Fruit fly (Drosophila melanogaster) whole organism, embryonic: ENCODE measurements around the gene CG4968.
A peak's percentile ranks its signal among the peaks of the same experiment; 100 is the strongest.

ENCODE experiments used
- CG10366 ChIP-seq: fragments of 200-800 bp; sonication (Bioruptor generic); IDR thresholded peaks from 2 replicates; pipeline ENCODE4 v1.3.6; 2022; ENCODE audit warnings: missing biosample characterization, missing genetic modification characterization
- CG12104 ChIP-seq: fragments of 200-800 bp; sonication (Bioruptor generic); optimal IDR thresholded peaks from 3 replicates; lab custom pipeline; 2016; ENCODE audit warnings: missing biosample characterization, missing genetic modification characterization
- CG12391 ChIP-seq: fragments of 200-800 bp; sonication (Bioruptor generic); optimal IDR thresholded peaks from 3 replicates; lab custom pipeline; 2018; ENCODE audit warnings: missing biosample characterization, mild to moderate bottlenecking, missing genetic modification characterization, moderate library complexity
- CG12659 ChIP-seq: fragments of 200-800 bp; sonication (Bioruptor generic); optimal IDR thresholded peaks from 3 replicates; lab custom pipeline; 2017; ENCODE audit warnings: mild to moderate bottlenecking, missing biosample characterization, missing genetic modification reagents, missing genetic modification characterization
- CG13424 ChIP-seq: fragments of 200-800 bp; sonication (Bioruptor generic); optimal IDR thresholded peaks from 2 replicates; lab custom pipeline; 2019; ENCODE audit warnings: missing biosample characterization, mild to moderate bottlenecking, missing genetic modification characterization, moderate library complexity
- CG13894 ChIP-seq: fragments of 200-800 bp; sonication (Bioruptor generic); optimal IDR thresholded peaks from 3 replicates; lab custom pipeline; 2018; ENCODE audit warnings: missing biosample characterization, mild to moderate bottlenecking, missing genetic modification characterization, moderate library complexity
- CG14014 ChIP-seq: fragments of 200-800 bp; sonication (Bioruptor generic); IDR thresholded peaks from 2 replicates; pipeline ENCODE4 v1.3.6; 2022; ENCODE audit warnings: missing biosample characterization, missing genetic modification characterization
- CG14710 ChIP-seq: fragments of 200-800 bp; sonication (Bioruptor generic); optimal IDR thresholded peaks from 3 replicates; lab custom pipeline; 2019; ENCODE audit warnings: missing biosample characterization, mild to moderate bottlenecking, missing genetic modification characterization, moderate library complexity
- CG15514 ChIP-seq: fragments of 200-800 bp; sonication (Bioruptor generic); optimal IDR thresholded peaks from 3 replicates; lab custom pipeline; 2017; ENCODE audit warnings: missing biosample characterization, missing genetic modification characterization, mild to moderate bottlenecking, moderate library complexity, missing genetic modification reagents
- CG16813 ChIP-seq: fragments of 200-800 bp; sonication (Bioruptor generic); IDR thresholded peaks from 3 replicates; pipeline ENCODE4 v1.3.6; 2022; ENCODE audit warnings: missing biosample characterization, missing genetic modification characterization; ENCODE audit not compliant: partially characterized antibody
- CG17359 ChIP-seq: fragments of 200-800 bp; sonication (Bioruptor generic); optimal IDR thresholded peaks from 3 replicates; lab custom pipeline; 2018; ENCODE audit warnings: missing biosample characterization, mild to moderate bottlenecking, missing genetic modification characterization, moderate library complexity
- CG17829 ChIP-seq: fragments of 200-800 bp; optimal IDR thresholded peaks from 2 replicates; lab custom pipeline; 2019; ENCODE audit warnings: missing biosample characterization, mild to moderate bottlenecking, missing genetic modification characterization, moderate library complexity
- CG2120 ChIP-seq: fragments of 200-800 bp; sonication (Bioruptor generic); optimal IDR thresholded peaks from 3 replicates; lab custom pipeline; 2016; ENCODE audit warnings: missing biosample characterization, missing genetic modification characterization
- CG2712 ChIP-seq: fragments of 200-800 bp; optimal IDR thresholded peaks from 3 replicates; lab custom pipeline; 2019; ENCODE audit warnings: missing biosample characterization, mild to moderate bottlenecking, missing genetic modification characterization, moderate library complexity
- CG31441 ChIP-seq: fragments of 200-800 bp; sonication (Bioruptor generic); IDR thresholded peaks from 2 replicates; pipeline ENCODE4 v1.3.6; 2022; ENCODE audit warnings: missing biosample characterization, missing genetic modification characterization
- CG34224 ChIP-seq: fragments of 200-800 bp; sonication (Bioruptor generic); IDR thresholded peaks from 3 replicates; pipeline ENCODE4 v1.3.6; 2022; ENCODE audit warnings: missing biosample characterization, missing genetic modification characterization; ENCODE audit not compliant: partially characterized antibody
- CG9817 ChIP-seq: fragments of 200-800 bp; sonication (Bioruptor generic); optimal IDR thresholded peaks from 2 replicates; lab custom pipeline; 2018; ENCODE audit warnings: missing biosample characterization, mild to moderate bottlenecking, missing genetic modification characterization, moderate library complexity
- CoRest ChIP-seq: fragments of 200-800 bp; sonication (Bioruptor generic); optimal IDR thresholded peaks from 3 replicates; lab custom pipeline; 2018; ENCODE audit warnings: missing biosample characterization, mild to moderate bottlenecking, missing genetic modification characterization, moderate library complexity
- D19A ChIP-seq: fragments of 200-800 bp; optimal IDR thresholded peaks from 3 replicates; lab custom pipeline; 2019; ENCODE audit warnings: missing biosample characterization, mild to moderate bottlenecking, missing genetic modification characterization, moderate library complexity
- Dbx ChIP-seq: fragments of 200-800 bp; sonication (Bioruptor generic); IDR thresholded peaks from 3 replicates; pipeline ENCODE4 v1.3.6; 2022; ENCODE audit warnings: missing biosample characterization, missing genetic modification characterization
- Dp ChIP-seq: fragments of 200-800 bp; sonication (Bioruptor generic); optimal IDR thresholded peaks from 2 replicates; lab custom pipeline; 2018; ENCODE audit warnings: missing biosample characterization, mild to moderate bottlenecking, missing genetic modification characterization, moderate library complexity
- Hmx ChIP-seq: fragments of 200-800 bp; sonication (Bioruptor generic); optimal IDR thresholded peaks from 2 replicates; lab custom pipeline; 2016; ENCODE audit warnings: missing biosample characterization, missing genetic modification characterization
- Jarid2 ChIP-seq: fragments of 200-800 bp; sonication (Bioruptor generic); optimal IDR thresholded peaks from 3 replicates; lab custom pipeline; 2017; ENCODE audit warnings: mild to moderate bottlenecking, missing biosample characterization, missing genetic modification reagents, missing genetic modification characterization
- PHDP ChIP-seq: fragments of 200-800 bp; sonication (Bioruptor generic); optimal IDR thresholded peaks from 3 replicates; lab custom pipeline; 2018; ENCODE audit warnings: missing biosample characterization, mild to moderate bottlenecking, missing genetic modification characterization, moderate library complexity
- Sry-δ ChIP-seq: fragments of 200-800 bp; sonication (Bioruptor generic); optimal IDR thresholded peaks from 2 replicates; lab custom pipeline; 2016; ENCODE audit warnings: missing biosample characterization, missing genetic modification characterization
- Xbp1 ChIP-seq: fragments of 200-800 bp; sonication (Bioruptor generic); optimal IDR thresholded peaks from 3 replicates; lab custom pipeline; 2016; ENCODE audit warnings: missing biosample characterization, mild to moderate bottlenecking, missing genetic modification characterization
- bsh ChIP-seq, 2 experiments: fragments of 200-800 bp; sonication (Bioruptor generic); optimal IDR thresholded peaks; 2 replicates each; lab custom pipeline; 2017 to 2018; ENCODE audit warnings: mild to moderate bottlenecking in 2 of 2, missing biosample characterization in 2 of 2, missing genetic modification characterization in 2 of 2, moderate library complexity in 1 of 2
- cwo ChIP-seq: fragments of 200-800 bp; sonication (Bioruptor generic); optimal IDR thresholded peaks from 3 replicates; lab custom pipeline; 2017; ENCODE audit warnings: missing biosample characterization, missing genetic modification characterization, mild to moderate bottlenecking, moderate library complexity, missing genetic modification reagents
- esg ChIP-seq: fragments of 200-800 bp; sonication (Bioruptor generic); conservative IDR thresholded peaks from 2 replicates; pipeline ENCODE4 v1.3.6; 2022; ENCODE audit warnings: missing biosample characterization, missing genetic modification characterization
- eve ChIP-seq, 2 experiments: fragments of >200 bp; optimal IDR thresholded peaks; 2 replicates each; lab custom pipeline; 2017; ENCODE audit warnings: missing biosample characterization in 2 of 2, missing genetic modification characterization in 2 of 2
- exex ChIP-seq: fragments of 200-800 bp; sonication (Bioruptor generic); optimal IDR thresholded peaks from 4 replicates; lab custom pipeline; 2018; ENCODE audit warnings: missing biosample characterization, mild to moderate bottlenecking, missing genetic modification characterization, moderate library complexity
- grau ChIP-seq: fragments of 200-800 bp; optimal IDR thresholded peaks from 3 replicates; lab custom pipeline; 2019; ENCODE audit warnings: missing biosample characterization, mild to moderate bottlenecking, missing genetic modification characterization, moderate library complexity
- kah ChIP-seq: fragments of 200-800 bp; sonication (Bioruptor generic); optimal IDR thresholded peaks from 2 replicates; lab custom pipeline; 2018; ENCODE audit warnings: missing biosample characterization, mild to moderate bottlenecking, missing genetic modification characterization
- lbe ChIP-seq: fragments of 200-800 bp; sonication (Bioruptor generic); optimal IDR thresholded peaks from 2 replicates; lab custom pipeline; 2016; ENCODE audit warnings: missing biosample characterization, mild to moderate bottlenecking, missing genetic modification characterization
- lilli ChIP-seq: fragments of 200-800 bp; sonication (Bioruptor generic); optimal IDR thresholded peaks from 3 replicates; lab custom pipeline; 2016; ENCODE audit warnings: missing biosample characterization, missing genetic modification characterization
- nau ChIP-seq: fragments of 200-800 bp; sonication (Bioruptor generic); optimal IDR thresholded peaks from 3 replicates; lab custom pipeline; 2017; ENCODE audit warnings: missing biosample characterization, mild to moderate bottlenecking, missing genetic modification characterization, missing genetic modification reagents
- phol ChIP-seq: fragments of 200-800 bp; sonication (Bioruptor generic); optimal IDR thresholded peaks from 3 replicates; lab custom pipeline; 2018; ENCODE audit warnings: missing biosample characterization, mild to moderate bottlenecking, missing genetic modification characterization, moderate library complexity
- psq ChIP-seq: fragments of 200-800 bp; sonication (Bioruptor generic); optimal IDR thresholded peaks from 2 replicates; lab custom pipeline; 2017; ENCODE audit warnings: missing biosample characterization, missing genetic modification characterization
- rib ChIP-seq: fragments of 200-800 bp; sonication (Bioruptor generic); IDR thresholded peaks from 2 replicates; pipeline ENCODE4 v1.3.6; 2022; ENCODE audit warnings: missing biosample characterization, missing genetic modification characterization
- sc ChIP-seq, 3 experiments: fragments of >200 bp in 2 of 3; fragments of 200-800 bp in 1 of 3; sonication (Bioruptor generic) in 1 of 3; optimal IDR thresholded peaks; 2 replicates in 2 of 3; 3 replicates in 1 of 3; lab custom pipeline; 2017; ENCODE audit warnings: mild to moderate bottlenecking in 1 of 3, missing biosample characterization in 1 of 3, missing genetic modification characterization in 1 of 3, missing genetic modification reagents in 1 of 3
- sens-2 ChIP-seq: fragments of 200-800 bp; sonication (Bioruptor generic); IDR thresholded peaks from 2 replicates; pipeline ENCODE4 v1.3.6; 2022; ENCODE audit warnings: missing biosample characterization, missing genetic modification characterization
- slbo ChIP-seq: fragments of 200-800 bp; sonication (Bioruptor generic); IDR thresholded peaks from 2 replicates; pipeline ENCODE4 v1.3.6; 2022; ENCODE audit warnings: missing biosample characterization, missing genetic modification characterization
- so ChIP-seq: fragments of 200-800 bp; sonication (Bioruptor generic); IDR thresholded peaks from 3 replicates; pipeline ENCODE4 v1.3.6; 2022; ENCODE audit warnings: missing biosample characterization, missing genetic modification characterization
- unc-4 ChIP-seq: fragments of 200-800 bp; sonication (Bioruptor generic); IDR thresholded peaks from 2 replicates; pipeline ENCODE4 v1.3.6; 2022; ENCODE audit warnings: missing biosample characterization, missing genetic modification characterization; ENCODE audit not compliant: partially characterized antibody
- wdn ChIP-seq: fragments of 200-800 bp; sonication (Bioruptor generic); IDR thresholded peaks from 2 replicates; pipeline ENCODE4 v1.3.6; 2022; ENCODE audit warnings: missing biosample characterization, missing genetic modification characterization
- z ChIP-seq: fragments of 200-800 bp; sonication (Bioruptor generic); IDR thresholded peaks from 3 replicates; pipeline ENCODE4 v1.3.6; 2022; ENCODE audit warnings: missing biosample characterization, missing genetic modification characterization

Gene CG4968

dm6 chr2L:10339212-10339721, 32.5 kb downstream of the CG4968 start, which contains the start of gene SamDC (continued):
- TF ChIP-seq sens-2: no peak
- TF ChIP-seq CG12104 (GFP tag; lab: Kevin White, UChicago): no peak
- TF ChIP-seq z: no peak
- peak; percentile 38 for TF ChIP-seq psq
- TF ChIP-seq CG9817 (tag; lab: Kevin White, UChicago): peak; percentile 29
- TF ChIP-seq nau: no peak
- TF ChIP-seq Jarid2: no peak
- no peak for TF ChIP-seq Hmx

dm6 chr2L:10339841-10340240, 33.1 kb downstream of the CG4968 start:
- TF ChIP-seq kah (GFP tag; lab: Kevin White, UChicago) (no peak), exex (peak; percentile 6), cwo (peak; percentile 14), eve (GFP tag; optimal IDR thresholded peaks at IDR 0.05; lab: Kevin White, UChicago) (peak in 1 of 2 experiments; percentile 24)

- TF ChIP-seq CG10366 (GFP tag; lab: Robert Waterston, UW): no peak
- peak; percentile 0 for TF ChIP-seq CoRest (tag; lab: Kevin White, UChicago)
- peak; percentile 59 for TF ChIP-seq kah (GFP tag; lab: Kevin White, UChicago)
- TF ChIP-seq CG12391 (tag; lab: Kevin White, UChicago): peak; percentile 54
- peak; percentile 38 for TF ChIP-seq grau (tag; lab: Kevin White, UChicago)
- peak in 1 of 2 experiments; percentile 7 for TF ChIP-seq bsh (GFP tag; optimal IDR thresholded peaks at IDR 0.05; lab: Kevin White, UChicago)
- peak; percentile 37 for TF ChIP-seq CG15514 (GFP tag; lab: Kevin White, UChicago)
- peak; percentile 23 for TF ChIP-seq CG2120 (GFP tag; lab: Kevin White, UChicago)
- TF ChIP-seq CG17359: no peak
- TF ChIP-seq lbe (GFP tag; lab: Kevin White, UChicago): peak; percentile 44
- TF ChIP-seq CG13424 (tag; lab: Kevin White, UChicago): peak; percentile 30
- peak; percentile 12 for TF ChIP-seq Dp (GFP tag; lab: Kevin White, UChicago)
- no peak for TF ChIP-seq wdn (GFP tag; lab: Robert Waterston, UW)
- TF ChIP-seq CG34224 (GFP tag; lab: Robert Waterston, UW): peak; percentile 72
- TF ChIP-seq CG2712: peak; percentile 25
- peak; percentile 23 for TF ChIP-seq CG14710 (tag; lab: Kevin White, UChicago)
- TF ChIP-seq sc (optimal IDR thresholded peaks at IDR 0.05; lab: Kevin White, UChicago): no peak
- TF ChIP-seq sc (GFP tag; optimal IDR thresholded peaks at IDR 0.05; lab: Kevin White, UChicago): no peak
- peak; percentile 66 for TF ChIP-seq slbo (GFP tag; lab: Robert Waterston, UW)
- 0 out of 2 replicates have a peak, but pooled peaks have one; percentile 11 for TF ChIP-seq esg (GFP tag; lab: Robert Waterston, UW)
- peak; percentile 23 for TF ChIP-seq CG12659 (GFP tag; lab: Kevin White, UChicago)
- peak; percentile 20 for TF ChIP-seq Xbp1
- peak; percentile 49; the same call in 1 of the 2 replicates for TF ChIP-seq rib
- peak; percentile 8 for TF ChIP-seq D19A (tag; lab: Kevin White, UChicago)
- TF ChIP-seq Sry-δ: peak; percentile 73
- TF ChIP-seq CG14014 (GFP tag; lab: Robert Waterston, UW): no peak
- peak; percentile 16; the same call in 1 of the 2 replicates for TF ChIP-seq CG31441 (GFP tag; lab: Robert Waterston, UW)
- TF ChIP-seq Dbx: peak; percentile 62; the same call in 1 of the 3 replicates
- peak; percentile 45; the same call in 1 of the 2 replicates for TF ChIP-seq unc-4 (GFP tag; lab: Robert Waterston, UW)
- TF ChIP-seq CG16813 (GFP tag; lab: Robert Waterston, UW): peak; percentile 47; the same call in 1 of the 3 replicates
- peak; percentile 24 for TF ChIP-seq lilli (GFP tag; lab: Kevin White, UChicago)
- TF ChIP-seq PHDP (tag; lab: Kevin White, UChicago): peak; percentile 39
- peak; percentile 16 for TF ChIP-seq CG17829
- TF ChIP-seq phol (tag; lab: Kevin White, UChicago): peak; percentile 13
- TF ChIP-seq CG13894: peak; percentile 27
- no peak for TF ChIP-seq so (GFP tag; lab: Robert Waterston, UW)
Observed at dm6 chr2L:10341405-10341804, 34.7 kb downstream of the CG4968 start, which contains the start of gene CG31715. CG31715 (plus strand) TSS chr2L:10341616.
